Worm (Caenorhabditis elegans): ENCODE results near the gene kqt-3.

Gene kqt-3

DNA sequence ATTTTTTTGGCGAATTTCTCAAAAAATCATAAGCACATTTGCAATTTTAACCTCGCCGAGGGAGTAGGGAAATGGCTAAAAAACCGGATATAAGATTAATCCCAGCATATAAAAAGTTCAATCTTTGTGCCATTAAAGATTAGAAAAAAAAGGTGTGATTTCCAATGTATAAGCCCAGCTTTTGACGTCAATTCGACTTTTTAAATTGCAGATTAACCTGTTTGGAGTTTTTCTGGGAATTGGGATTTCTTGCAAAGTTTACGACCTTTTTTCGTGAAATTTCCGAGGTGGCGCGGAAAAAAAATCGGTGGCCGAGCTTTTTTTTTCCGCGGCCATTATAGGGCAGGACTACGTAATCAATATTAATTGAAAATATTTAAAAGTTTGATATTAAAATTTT, 1.6 kb downstream of the kqt-3 start:
- TF ChIP-seq pax-3 (tag; optimal IDR thresholded peaks at IDR 0.05) (peak; percentile 68), dsc-1 (tag; optimal IDR thresholded peaks at IDR 0.05) (peak; percentile 86), snu-23 (GFP tag; optimal IDR thresholded peaks at IDR 0.05) (no peak), zip-4 (GFP tag; optimal IDR thresholded peaks at IDR 0.05) (no peak), zag-1 (tag; optimal IDR thresholded peaks at IDR 0.05) (no peak), ceh-63 (GFP tag; optimal IDR thresholded peaks at IDR 0.05) (no peak), nhr-47 (tag; optimal IDR thresholded peaks at IDR 0.05) (peak; percentile 19), ztf-4 (tag; optimal IDR thresholded peaks at IDR 0.05) (no peak), fkh-8 (tag; optimal IDR thresholded peaks at IDR 0.05) (peak; percentile 68)

DNA sequence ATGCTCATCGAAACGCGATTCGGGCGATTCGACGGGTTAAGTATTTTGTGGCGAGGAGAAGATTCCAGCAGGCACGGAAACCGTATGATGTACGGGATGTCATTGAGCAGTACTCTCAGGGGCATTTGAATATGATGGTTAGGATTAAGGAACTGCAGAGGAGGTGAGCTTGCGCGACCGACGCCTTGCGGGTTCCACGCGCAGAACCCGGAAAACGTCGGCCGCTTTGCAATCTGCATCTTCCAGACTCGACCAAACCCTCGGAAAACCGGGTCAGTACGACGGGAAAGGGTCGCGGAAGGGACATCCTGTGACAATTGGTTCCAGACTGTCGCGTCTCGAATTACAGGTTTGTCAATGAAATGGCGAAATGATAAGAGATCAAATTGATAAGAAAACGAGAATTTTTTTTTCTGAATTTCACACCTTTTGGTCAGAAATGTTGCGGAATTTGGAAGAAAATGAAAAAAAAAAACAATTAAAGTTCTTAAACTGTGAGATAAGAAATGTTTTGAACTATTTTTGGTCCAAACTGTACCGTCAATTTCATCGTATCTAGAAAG, 15.5 kb downstream of the kqt-3 start:
- peak; percentile 38 for TF ChIP-seq elt-2 (tag; optimal IDR thresholded peaks at IDR 0.05)
- TF ChIP-seq fkh-4 (tag; optimal IDR thresholded peaks at IDR 0.05; ENCODE audit: borderline replicate concordance): no peak

DNA sequence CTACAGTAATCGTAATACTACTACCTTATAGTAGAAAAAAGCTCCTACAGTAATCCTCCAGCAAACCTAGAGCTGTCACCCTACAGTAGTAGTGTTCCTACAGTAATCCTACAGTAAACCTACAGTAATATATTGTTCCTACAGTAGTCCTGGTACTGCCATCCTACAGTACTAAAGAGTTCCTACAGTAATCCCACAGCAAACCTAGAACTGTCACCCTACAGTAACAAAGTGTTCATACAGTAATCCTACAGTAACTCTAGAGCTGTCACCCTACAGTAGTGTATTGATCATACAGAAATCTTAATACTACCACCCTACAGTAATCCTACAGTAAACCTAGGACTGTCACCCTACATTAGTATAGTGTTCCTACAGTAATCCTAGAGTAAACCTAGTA, 17.2 kb downstream of the kqt-3 start:
- TF ChIP-seq ets-5 (GFP tag; IDR thresholded peaks at IDR 0.05) (no peak), elt-2 (tag; optimal IDR thresholded peaks at IDR 0.05) (no peak), vab-15 (tag; optimal IDR thresholded peaks at IDR 0.05) (no peak), swsn-7 (tag; optimal IDR thresholded peaks at IDR 0.05) (no peak), sup-37 (GFP tag; optimal IDR thresholded peaks at IDR 0.05) (no peak), pqm-1 (tag; optimal IDR thresholded peaks at IDR 0.05) (no peak), F16B12.6 (tag; optimal IDR thresholded peaks at IDR 0.05) (no peak), lin-39 (tag; optimal IDR thresholded peaks at IDR 0.05) (no peak), lin-14 (GFP tag; optimal IDR thresholded peaks at IDR 0.05) (no peak), ceh-82 (tag; optimal IDR thresholded peaks at IDR 0.05) (no peak), zag-1 (tag; optimal IDR thresholded peaks at IDR 0.05) (no peak), hlh-4 (tag; optimal IDR thresholded peaks at IDR 0.05) (no peak), nhr-47 (tag; optimal IDR thresholded peaks at IDR 0.05) (no peak), rnt-1 (tag; optimal IDR thresholded peaks at IDR 0.05) (no peak), snu-23 (GFP tag; optimal IDR thresholded peaks at IDR 0.05) (no peak)

DNA sequence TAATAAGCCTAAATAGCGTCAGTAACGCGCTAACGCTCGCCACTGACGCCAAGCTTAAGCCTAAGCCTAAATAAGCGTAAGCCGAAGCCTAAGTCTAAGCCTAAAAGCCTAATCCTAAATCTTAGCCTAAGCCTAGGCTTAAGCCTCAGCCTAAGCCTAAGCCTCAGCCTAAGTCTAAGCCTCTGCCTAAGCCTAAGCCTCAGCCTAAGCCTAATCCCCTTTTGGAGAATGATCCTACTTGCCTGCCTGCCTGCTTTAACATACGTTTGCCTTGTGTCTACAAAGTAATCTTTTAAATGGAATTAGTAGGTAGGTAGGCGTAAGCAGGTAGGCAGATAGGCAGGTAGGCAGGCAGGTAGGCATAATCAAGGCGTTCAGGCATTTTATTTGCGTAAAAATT, 19.3 kb downstream of the kqt-3 start:
- TF ChIP-seq nhr-20 (tag; optimal IDR thresholded peaks at IDR 0.05) (no peak), C34B4.2 (tag; optimal IDR thresholded peaks at IDR 0.05) (no peak), F16B12.6 (tag; optimal IDR thresholded peaks at IDR 0.05) (no peak), egl-27 (tag; optimal IDR thresholded peaks at IDR 0.05) (no peak), nhr-11 (tag; optimal IDR thresholded peaks at IDR 0.05) (no peak), nhr-76 (tag; optimal IDR thresholded peaks at IDR 0.05) (no peak), lin-13 (GFP tag; optimal IDR thresholded peaks at IDR 0.05) (no peak), unc-86 (tag; optimal IDR thresholded peaks at IDR 0.05) (no peak), pax-3 (tag; optimal IDR thresholded peaks at IDR 0.05) (no peak), nhr-71 (tag; optimal IDR thresholded peaks at IDR 0.05) (no peak), unc-62 (GFP tag; optimal IDR thresholded peaks at IDR 0.05) (no peak), swsn-7 (tag; optimal IDR thresholded peaks at IDR 0.05) (no peak), snu-23 (GFP tag; optimal IDR thresholded peaks at IDR 0.05) (no peak), unc-98 (GFP tag; IDR thresholded peaks at IDR 0.05) (no peak), unc-30 (tag; optimal IDR thresholded peaks at IDR 0.05) (no peak), lin-35 (GFP tag; optimal IDR thresholded peaks at IDR 0.05) (no peak)

DNA sequence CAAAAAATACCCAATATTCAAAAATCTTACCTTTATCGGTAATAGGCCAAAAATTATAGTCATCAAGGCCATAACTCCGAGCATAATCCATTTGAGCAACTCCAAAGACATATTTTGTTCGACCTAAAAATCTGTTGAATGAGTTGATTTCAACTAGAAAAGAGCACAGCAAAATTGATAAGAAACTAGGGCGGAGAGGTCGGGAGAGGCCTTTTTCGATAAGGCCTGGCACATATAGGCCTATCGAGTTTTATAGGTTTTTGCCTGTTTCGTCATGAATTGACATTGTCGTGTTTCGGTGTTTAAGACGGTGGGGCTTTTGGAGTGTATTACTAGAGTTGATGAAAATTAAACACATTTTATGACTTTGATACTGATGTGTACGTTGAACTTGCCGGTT, 19.7 kb downstream of the kqt-3 start, which contains the start of gene zipt-2.3:
Gene zipt-2.3 (minus strand): TSS at position 147 of the 400 bp plus-strand sequence.
- TF ChIP-seq elt-2 (tag; optimal IDR thresholded peaks at IDR 0.05) (peak; percentile 56), efl-3 (GFP tag; optimal IDR thresholded peaks at IDR 0.05) (no peak)
